Fruit fly (Drosophila melanogaster): ENCODE results near the gene TrissinR.

dm6 chr2L:5901553-5901952 is 77.7 kb downstream of the TrissinR start:
- no peak for TF ChIP-seq CG13204 (GFP tag; optimal IDR thresholded peaks at IDR 0.05)
- TF ChIP-seq CG9948 (tag; optimal IDR thresholded peaks at IDR 0.05): peak; percentile 19
